Fruit fly (Drosophila melanogaster) whole organism: ENCODE results near the gene CG31436.

Source experiments
- CG8478 ChIP-seq: fragments of >200 bp; optimal IDR thresholded peaks from 2 replicates; lab custom pipeline; 2018; ENCODE audit warnings: inconsistent platforms
- Dll ChIP-seq: fragments of >200 bp; optimal IDR thresholded peaks from 2 replicates; lab custom pipeline; 2017
- EcR ChIP-seq, 2 experiments: fragments of >200 bp; optimal IDR thresholded peaks; 2 replicates each; lab custom pipeline; 2017; ENCODE audit warnings: missing biosample characterization in 2 of 2, missing genetic modification characterization in 2 of 2, missing genetic modification reagents in 2 of 2
- pan ChIP-seq: fragments of >200 bp; optimal IDR thresholded peaks from 2 replicates; lab custom pipeline; 2017
- psq ChIP-seq: fragments of >200 bp; optimal IDR thresholded peaks from 2 replicates; lab custom pipeline; 2017
- usp ChIP-seq: fragments of >200 bp; optimal IDR thresholded peaks from 2 replicates; lab custom pipeline; 2017; ENCODE audit warnings: missing biosample characterization, missing genetic modification characterization, mixed read lengths

The CG31436 gene

dm6 chr3R:25281165-25281564, 22.8 kb upstream of the CG31436 start, which contains the start of gene CG11892:
Gene CG11892 (plus strand): TSS chr3R:25281548.
- TF ChIP-seq psq (lab: Kevin White, UChicago) = no peak
- no peak for TF ChIP-seq pan
- no peak for TF ChIP-seq usp
- TF ChIP-seq CG8478 (lab: Kevin White, UChicago) = no peak

- TF ChIP-seq usp (no peak), Dll (lab: Kevin White, UChicago) (no peak), EcR (GFP tag; optimal IDR thresholded peaks at IDR 0.05; lab: Kevin White, UChicago) (no peak), psq (lab: Kevin White, UChicago) (no peak), CG8478 (lab: Kevin White, UChicago) (no peak), pan (no peak)
These were observed 20.7 kb upstream of the CG31436 start, which contains the start of gene CG31300 for dm6 chr3R:25283209-25283670. Gene CG31300 (plus strand): TSS chr3R:25283620.

dm6 chr3R:25285173-25285572, 18.8 kb upstream of the CG31436 start, which contains the start of gene CG31104:
Gene CG31104 (plus strand): TSS chr3R:25285473.
- TF ChIP-seq psq (lab: Kevin White, UChicago) (no peak), usp (no peak), CG8478 (lab: Kevin White, UChicago) (no peak), Dll (lab: Kevin White, UChicago) (no peak), pan (no peak), EcR (GFP tag; optimal IDR thresholded peaks at IDR 0.05; lab: Kevin White, UChicago) (no peak)

dm6 chr3R:25287128-25287527, 16.8 kb upstream of the CG31436 start, which contains the start of gene CG13658:
Gene CG13658 (plus strand): TSS chr3R:25287474.
- no peak for TF ChIP-seq usp
- no peak for TF ChIP-seq psq (lab: Kevin White, UChicago)
- TF ChIP-seq Dll (lab: Kevin White, UChicago) = no peak
- no peak for TF ChIP-seq EcR (GFP tag; optimal IDR thresholded peaks at IDR 0.05; lab: Kevin White, UChicago)
- no peak for TF ChIP-seq CG8478 (lab: Kevin White, UChicago)
- TF ChIP-seq pan = no peak

- no peak for TF ChIP-seq pan
- no peak for TF ChIP-seq EcR (GFP tag; optimal IDR thresholded peaks at IDR 0.05; lab: Kevin White, UChicago)
- TF ChIP-seq CG8478 (lab: Kevin White, UChicago) = no peak
- no peak for TF ChIP-seq usp
- TF ChIP-seq Dll (lab: Kevin White, UChicago) = no peak
- no peak for TF ChIP-seq psq (lab: Kevin White, UChicago)
These were observed 14.3 kb upstream of the CG31436 start, which contains the start of gene CG11893 for dm6 chr3R:25289589-25289988. Gene CG11893 (plus strand): TSS chr3R:25289889.

- TF ChIP-seq usp (no peak), pan (no peak), psq (lab: Kevin White, UChicago) (no peak), Dll (lab: Kevin White, UChicago) (no peak), CG8478 (lab: Kevin White, UChicago) (no peak), EcR (GFP tag; optimal IDR thresholded peaks at IDR 0.05; lab: Kevin White, UChicago) (no peak)
These were observed 11.1 kb upstream of the CG31436 start, which contains the start of gene CG31098 for dm6 chr3R:25292864-25293284. Gene CG31098 (minus strand): TSS chr3R:25292977.

- TF ChIP-seq CG8478 (lab: Kevin White, UChicago) = no peak
- TF ChIP-seq usp = no peak
- TF ChIP-seq pan = no peak
- no peak for TF ChIP-seq Dll (lab: Kevin White, UChicago)
- TF ChIP-seq psq (lab: Kevin White, UChicago) = no peak
- TF ChIP-seq EcR (GFP tag; optimal IDR thresholded peaks at IDR 0.05; lab: Kevin White, UChicago) = no peak
These were observed 8.5 kb upstream of the CG31436 start, which contains the start of gene CG31102 for dm6 chr3R:25295320-25296020. Gene CG31102 (minus strand): TSS chr3R:25295594.

dm6 chr3R:25297678-25298077, 6.3 kb upstream of the CG31436 start, which contains the start of gene CG31097:
Gene CG31097 (minus strand): TSS chr3R:25297778.
- TF ChIP-seq EcR (GFP tag; optimal IDR thresholded peaks at IDR 0.05; lab: Kevin White, UChicago) (no peak), pan (no peak), usp (no peak), Dll (lab: Kevin White, UChicago) (no peak), CG8478 (lab: Kevin White, UChicago) (no peak)

dm6 chr3R:25299507-25299964, 4.4 kb upstream of the CG31436 start, which contains the start of gene CG31288:
Gene CG31288 (minus strand): TSS chr3R:25299557.
- no peak for TF ChIP-seq psq (lab: Kevin White, UChicago)

- TF ChIP-seq usp = no peak
- no peak for TF ChIP-seq Dll (lab: Kevin White, UChicago)
- no peak for TF ChIP-seq pan
- no peak for TF ChIP-seq EcR (GFP tag; optimal IDR thresholded peaks at IDR 0.05; lab: Kevin White, UChicago)
- no peak for TF ChIP-seq CG8478 (lab: Kevin White, UChicago)
- no peak for TF ChIP-seq psq (lab: Kevin White, UChicago)
These were observed 3.4 kb upstream of the CG31436 start, which contains the start of gene CG13659 for dm6 chr3R:25300575-25300974. Gene CG13659 (plus strand): TSS chr3R:25300891.

dm6 chr3R:25302239-25302638, 1.7 kb upstream of the CG31436 start, which contains the start of gene CG31370:
Gene CG31370 (plus strand): TSS chr3R:25302464.
- TF ChIP-seq Dll (lab: Kevin White, UChicago) = no peak
- TF ChIP-seq psq (lab: Kevin White, UChicago) = no peak
- no peak for TF ChIP-seq usp
- TF ChIP-seq pan = no peak
- TF ChIP-seq CG8478 (lab: Kevin White, UChicago) = no peak
- TF ChIP-seq EcR (GFP tag; optimal IDR thresholded peaks at IDR 0.05; lab: Kevin White, UChicago) = no peak
